Worm (Caenorhabditis elegans): ENCODE data around the gene C17H12.5.

C17H12.5 gene

DNA sequence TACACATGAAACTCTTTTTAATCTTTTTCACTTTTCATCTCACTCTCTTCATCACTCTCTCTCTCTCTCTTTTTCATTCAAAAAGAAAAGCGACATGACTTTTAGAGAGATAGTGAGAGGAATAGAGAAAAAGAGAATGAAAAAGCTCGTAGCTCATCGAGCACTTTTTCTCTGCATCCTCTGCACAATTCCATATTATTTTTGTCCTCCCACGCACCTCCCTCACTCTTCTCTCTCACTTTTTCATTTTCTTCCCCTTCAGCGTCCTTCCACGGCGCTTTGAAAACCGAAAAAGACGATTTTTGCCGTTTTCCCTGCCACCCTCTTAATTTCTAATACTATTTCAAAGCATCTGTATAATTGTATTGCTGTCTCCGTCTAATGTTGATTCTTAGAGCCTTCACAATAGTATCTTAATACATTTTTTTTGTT, 21.7 kb upstream of the C17H12.5 start (continued):
- TF ChIP-seq hlh-4 (tag; optimal IDR thresholded peaks at IDR 0.05) (no peak), lin-15B (tag; optimal IDR thresholded peaks at IDR 0.05) (no peak), pax-3 (tag; optimal IDR thresholded peaks at IDR 0.05) (peak; percentile 31), C16A3.4 (tag; optimal IDR thresholded peaks at IDR 0.05) (no peak), nhr-237 (tag; optimal IDR thresholded peaks at IDR 0.05) (peak; percentile 34), snu-23 (GFP tag; optimal IDR thresholded peaks at IDR 0.05) (peak; percentile 90), snpc-4 (tag; optimal IDR thresholded peaks at IDR 0.05) (no peak), unc-62 (GFP tag; optimal IDR thresholded peaks at IDR 0.05) (no peak), C04F5.9 (tag; optimal IDR thresholded peaks at IDR 0.05) (no peak), unc-98 (GFP tag; IDR thresholded peaks at IDR 0.05) (0 out of 2 replicates have a peak, but pooled peaks have one; percentile 28), fos-1 (tag; optimal IDR thresholded peaks at IDR 0.05) (peak; percentile 58), nhr-90 (tag; optimal IDR thresholded peaks at IDR 0.05; ENCODE audit: poor library complexity) (peak; percentile 69), swsn-7 (tag; optimal IDR thresholded peaks at IDR 0.05) (peak; percentile 90), mdl-1 (tag; optimal IDR thresholded peaks at IDR 0.05) (peak in 1 of 2 experiments; percentile 41), aly-2 (tag; optimal IDR thresholded peaks at IDR 0.05) (peak; percentile 58), efl-3 (GFP tag; optimal IDR thresholded peaks at IDR 0.05) (no peak), nhr-85 (tag) (peak; percentile 69), xbp-1 (tag; optimal IDR thresholded peaks at IDR 0.05) (peak; percentile 74), efl-1 (optimal IDR thresholded peaks at IDR 0.05) (peak; percentile 72 to 74), efl-1 (GFP tag; optimal IDR thresholded peaks at IDR 0.05 in 1 of 2) (peak; percentile 40 to 90), ztf-11 (tag; optimal IDR thresholded peaks at IDR 0.05) (no peak), hlh-17 (GFP tag; optimal IDR thresholded peaks at IDR 0.05; ENCODE audit: borderline replicate concordance) (no peak), ama-1 (optimal IDR thresholded peaks at IDR 0.05) (no peak), nhr-19 (GFP tag; conservative IDR thresholded peaks at IDR 0.05) (peak; percentile 76), zag-1 (tag; optimal IDR thresholded peaks at IDR 0.05) (peak; percentile 73), lsy-2 (tag; optimal IDR thresholded peaks at IDR 0.05) (peak; percentile 80 to 86), fkh-8 (tag; optimal IDR thresholded peaks at IDR 0.05) (peak; percentile 89), aha-1 (tag; optimal IDR thresholded peaks at IDR 0.05) (peak; percentile 24), egl-27 (tag; optimal IDR thresholded peaks at IDR 0.05) (peak; percentile 44 to 67), ztf-4 (tag; optimal IDR thresholded peaks at IDR 0.05) (peak; percentile 56), mep-1 (tag; optimal IDR thresholded peaks at IDR 0.05) (peak; percentile 59), ceh-90 (tag; optimal IDR thresholded peaks at IDR 0.05) (no peak), mab-9 (GFP tag; IDR thresholded peaks at IDR 0.05) (no peak; the same call in 1 of the 2 replicates), nhr-11 (tag; optimal IDR thresholded peaks at IDR 0.05) (peak; percentile 77), nhr-12 (tag; optimal IDR thresholded peaks at IDR 0.05) (no peak), sptf-1 (tag; optimal IDR thresholded peaks at IDR 0.05) (no peak), mef-2 (tag; optimal IDR thresholded peaks at IDR 0.05) (peak; percentile 15), nhr-76 (tag; optimal IDR thresholded peaks at IDR 0.05) (no peak), nhr-47 (tag; optimal IDR thresholded peaks at IDR 0.05) (peak; percentile 89), nhr-28 (tag; optimal IDR thresholded peaks at IDR 0.05) (no peak), ceh-8 (GFP tag; optimal IDR thresholded peaks at IDR 0.05) (peak; percentile 19), Y116A8C.19 (tag; optimal IDR thresholded peaks at IDR 0.05; ENCODE audit: borderline replicate concordance) (no peak), blmp-1 (tag; optimal IDR thresholded peaks at IDR 0.05) (peak; percentile 80), ces-1 (GFP tag; optimal IDR thresholded peaks at IDR 0.05) (no peak), irx-1 (tag; optimal IDR thresholded peaks at IDR 0.05) (peak; percentile 79)

DNA sequence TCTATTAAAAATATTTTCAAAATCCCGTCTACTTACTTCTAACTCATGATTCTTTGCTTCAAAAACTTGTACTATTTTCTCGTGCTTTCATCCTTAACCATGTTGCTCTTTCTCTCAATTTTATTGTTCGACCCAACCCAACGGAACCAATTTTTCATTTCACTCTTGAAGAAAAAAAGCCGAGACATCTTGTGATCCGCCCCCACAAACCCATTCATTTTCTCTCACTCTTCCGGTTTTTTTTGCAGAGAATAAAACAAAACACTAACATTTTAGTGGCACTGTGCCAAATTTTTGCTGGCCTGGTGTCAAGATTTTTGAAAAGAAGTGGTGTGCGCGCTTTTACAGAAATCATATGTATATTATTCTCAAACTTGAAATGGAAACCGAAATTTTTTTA, 19.3 kb upstream of the C17H12.5 start:
- no peak for TF ChIP-seq jun-1 (tag; optimal IDR thresholded peaks at IDR 0.05)
- no peak for TF ChIP-seq skn-1 (tag; optimal IDR thresholded peaks at IDR 0.05)
- TF ChIP-seq mef-2 (tag; optimal IDR thresholded peaks at IDR 0.05): no peak
- TF ChIP-seq dsc-1 (tag; optimal IDR thresholded peaks at IDR 0.05): peak; percentile 35
- TF ChIP-seq rnt-1 (tag; optimal IDR thresholded peaks at IDR 0.05): peak; percentile 46
- TF ChIP-seq vab-15 (tag; optimal IDR thresholded peaks at IDR 0.05): no peak
- TF ChIP-seq lsy-2 (tag; optimal IDR thresholded peaks at IDR 0.05): peak in 1 of 2 experiments; percentile 33
- TF ChIP-seq hlh-17 (GFP tag; optimal IDR thresholded peaks at IDR 0.05; ENCODE audit: borderline replicate concordance): no peak
- TF ChIP-seq nhr-11 (tag; optimal IDR thresholded peaks at IDR 0.05): no peak
- peak; percentile 84 for TF ChIP-seq lin-14 (GFP tag; optimal IDR thresholded peaks at IDR 0.05)
- peak; percentile 43 for TF ChIP-seq nhr-71 (tag; optimal IDR thresholded peaks at IDR 0.05)
- TF ChIP-seq elt-3 (tag; optimal IDR thresholded peaks at IDR 0.05): no peak
- no peak for TF ChIP-seq efl-1 (optimal IDR thresholded peaks at IDR 0.05)
- TF ChIP-seq efl-1 (GFP tag; optimal IDR thresholded peaks at IDR 0.05 in 1 of 2): peak in 1 of 2 experiments; percentile 76
